Fruit fly (Drosophila melanogaster): ENCODE results near the gene CG14435.

CG14435 gene

DNA sequence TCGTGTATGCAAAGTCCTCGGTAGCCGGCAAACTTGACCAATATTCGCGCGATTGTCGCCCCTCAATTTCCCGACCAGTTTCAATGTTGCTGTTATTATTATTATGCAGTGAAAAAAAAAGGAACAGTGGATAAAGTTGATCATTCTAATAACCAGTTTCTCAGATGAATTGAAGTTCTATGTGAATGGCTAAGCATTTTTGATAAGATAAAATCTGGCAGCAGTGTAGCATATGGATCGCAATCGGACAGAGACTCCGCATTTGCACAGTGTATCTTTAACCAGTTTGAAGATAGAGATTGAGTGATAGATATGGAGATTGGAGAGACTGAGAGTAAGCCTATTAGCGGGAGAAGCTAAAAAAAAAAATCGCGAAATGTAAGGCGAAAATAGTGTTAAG, 50.3 kb downstream of the CG14435 start (continued):
- TF ChIP-seq CG14965 (GFP tag; optimal IDR thresholded peaks at IDR 0.05; ENCODE audit: borderline replicate concordance) (no peak), Ravus (GFP tag; IDR thresholded peaks at IDR 0.05) (peak; percentile 14), chm (GFP tag; IDR thresholded peaks at IDR 0.05) (peak; percentile 59; the same call in 1 of the 2 replicates), CG18619 (GFP tag; optimal IDR thresholded peaks at IDR 0.05) (peak; percentile 64), Camta (GFP tag; optimal IDR thresholded peaks at IDR 0.05) (peak; percentile 51), CTCF (GFP tag; optimal IDR thresholded peaks at IDR 0.05) (no peak), CG8924 (tag; optimal IDR thresholded peaks at IDR 0.05) (peak; percentile 14), dm (GFP tag; optimal IDR thresholded peaks at IDR 0.05) (peak; percentile 24), lola (GFP tag; optimal IDR thresholded peaks at IDR 0.05) (no peak), Hmx (GFP tag; optimal IDR thresholded peaks at IDR 0.05) (no peak), CG1792 (GFP tag; optimal IDR thresholded peaks at IDR 0.05) (peak; percentile 42), trem (tag; optimal IDR thresholded peaks at IDR 0.05) (no peak), ato (GFP tag; IDR thresholded peaks at IDR 0.05; ENCODE audit: partially characterized antibody) (no peak), CG43689 (GFP tag; IDR thresholded peaks at IDR 0.05) (peak; percentile 32; the same call in 1 of the 2 replicates), CG33213 (GFP tag; optimal IDR thresholded peaks at IDR 0.05) (peak; percentile 37), ash1 (GFP tag; optimal IDR thresholded peaks at IDR 0.05) (no peak), CG4707 (GFP tag; optimal IDR thresholded peaks at IDR 0.05) (peak; percentile 23), CG17612 (GFP tag; IDR thresholded peaks at IDR 0.05) (peak; percentile 61), hbn (GFP tag; IDR thresholded peaks at IDR 0.05; ENCODE audit: partially characterized antibody) (no peak), CG15269 (tag; optimal IDR thresholded peaks at IDR 0.05) (peak; percentile 81), btn (GFP tag; optimal IDR thresholded peaks at IDR 0.05) (peak; percentile 1), dpn (GFP tag; optimal IDR thresholded peaks at IDR 0.05) (peak; percentile 79 to 80), Dll (GFP tag; IDR thresholded peaks at IDR 0.05; ENCODE audit: partially characterized antibody) (no peak), CG8944 (GFP tag; optimal IDR thresholded peaks at IDR 0.05) (peak; percentile 69), org-1 (GFP tag; optimal IDR thresholded peaks at IDR 0.05) (peak; percentile 52), CG4360 (GFP tag; IDR thresholded peaks at IDR 0.05) (no peak), wek (GFP tag; optimal IDR thresholded peaks at IDR 0.05) (peak; percentile 46), fd64A (GFP tag; optimal IDR thresholded peaks at IDR 0.05) (no peak), lilli (GFP tag; optimal IDR thresholded peaks at IDR 0.05) (peak; percentile 75), CG9797 (GFP tag; optimal IDR thresholded peaks at IDR 0.05) (no peak), Meics (GFP tag; optimal IDR thresholded peaks at IDR 0.05) (peak; percentile 75), Hr39 (optimal IDR thresholded peaks at IDR 0.05) (no peak), bcd (GFP tag; optimal IDR thresholded peaks at IDR 0.05) (peak; percentile 67), Med (GFP tag) (peak; percentile 94), Bgb (GFP tag; IDR thresholded peaks at IDR 0.05; ENCODE audit: partially characterized antibody) (no peak), wor (GFP tag; IDR thresholded peaks at IDR 0.05) (peak; percentile 58), Ets65A (GFP tag) (peak; percentile 98), CG4854 (GFP tag; optimal IDR thresholded peaks at IDR 0.05) (peak; percentile 32), zfh2 (GFP tag; optimal IDR thresholded peaks at IDR 0.05) (peak; percentile 79), CkIIα-i1 (GFP tag; IDR thresholded peaks at IDR 0.05) (peak; percentile 40; the same call in 1 of the 2 replicates), CG14014 (GFP tag; IDR thresholded peaks at IDR 0.05) (peak; percentile 82), Deaf1 (tag; optimal IDR thresholded peaks at IDR 0.05) (peak; percentile 1), D19A (tag; optimal IDR thresholded peaks at IDR 0.05) (no peak), bab2 (GFP tag; optimal IDR thresholded peaks at IDR 0.05) (peak; percentile 79), en (GFP tag; optimal IDR thresholded peaks at IDR 0.05) (peak; percentile 37), sens (GFP tag) (peak; percentile 86), eyg (GFP tag; optimal IDR thresholded peaks at IDR 0.05) (peak; percentile 55), CG9215 (GFP tag; IDR thresholded peaks at IDR 0.05) (peak; percentile 68), CG3163 (GFP tag; optimal IDR thresholded peaks at IDR 0.05) (peak; percentile 53), crol (GFP tag; IDR thresholded peaks at IDR 0.05) (no peak), Taf1 (GFP tag; IDR thresholded peaks at IDR 0.05) (peak; percentile 63; the same call in 1 of the 2 replicates), aop (GFP tag; IDR thresholded peaks at IDR 0.05) (peak; percentile 49; the same call in 1 of the 2 replicates), CG18599 (GFP tag; optimal IDR thresholded peaks at IDR 0.05) (peak; percentile 76)

Measured in whole organism, embryonic.